Fruit fly (Drosophila melanogaster): ENCODE data around the gene CG7920.

CG7920 gene

dm6 chr3R:29969347-29969746 is 45.7 kb downstream of the CG7920 start, which contains the start of gene TkR99D:
Gene TkR99D (minus strand): TSS chr3R:29969447.
- TF ChIP-seq sage (GFP tag; optimal IDR thresholded peaks at IDR 0.05), result no peak
- TF ChIP-seq Mio (GFP tag; optimal IDR thresholded peaks at IDR 0.05), result no peak
- TF ChIP-seq CG32264 (GFP tag; optimal IDR thresholded peaks at IDR 0.05), result no peak
- no peak for TF ChIP-seq Myc (optimal IDR thresholded peaks at IDR 0.05)
- TF ChIP-seq jim (GFP tag; optimal IDR thresholded peaks at IDR 0.05), result no peak
- no peak for TF ChIP-seq N (GFP tag; optimal IDR thresholded peaks at IDR 0.05)
- no peak for TF ChIP-seq Hr83 (GFP tag; optimal IDR thresholded peaks at IDR 0.05; ENCODE audit: poor library complexity, severe bottlenecking)
- no peak for TF ChIP-seq GATAd (GFP tag; optimal IDR thresholded peaks at IDR 0.05)
- no peak for TF ChIP-seq Hnf4 (GFP tag; optimal IDR thresholded peaks at IDR 0.05)
- no peak for TF ChIP-seq brk (GFP tag; optimal IDR thresholded peaks at IDR 0.05)
- TF ChIP-seq dsf (GFP tag; optimal IDR thresholded peaks at IDR 0.05; ENCODE audit: borderline replicate concordance), result no peak
- no peak for TF ChIP-seq dl (GFP tag; optimal IDR thresholded peaks at IDR 0.05; ENCODE audit: insufficient read depth in 1 of 2, partially characterized antibody in 2 of 2)
- TF ChIP-seq woc (GFP tag; optimal IDR thresholded peaks at IDR 0.05), result no peak
- TF ChIP-seq br (GFP tag; optimal IDR thresholded peaks at IDR 0.05), result no peak
- no peak for TF ChIP-seq Rel (GFP tag; optimal IDR thresholded peaks at IDR 0.05)
- TF ChIP-seq Rel (tag; optimal IDR thresholded peaks at IDR 0.05), result no peak
- no peak for TF ChIP-seq ey (GFP tag; optimal IDR thresholded peaks at IDR 0.05)
- TF ChIP-seq Hr78 (GFP tag; optimal IDR thresholded peaks at IDR 0.05), result no peak

- TF ChIP-seq GATAd (GFP tag; optimal IDR thresholded peaks at IDR 0.05) (no peak), Hr78 (GFP tag; optimal IDR thresholded peaks at IDR 0.05) (no peak)
Observed at dm6 chr3R:29963102-29963501, 52.0 kb downstream of the CG7920 start.

All from whole organism, wandering third instar larva.